Worm (Caenorhabditis elegans): ENCODE results near the gene C16A11.3.

Gene C16A11.3

DNA sequence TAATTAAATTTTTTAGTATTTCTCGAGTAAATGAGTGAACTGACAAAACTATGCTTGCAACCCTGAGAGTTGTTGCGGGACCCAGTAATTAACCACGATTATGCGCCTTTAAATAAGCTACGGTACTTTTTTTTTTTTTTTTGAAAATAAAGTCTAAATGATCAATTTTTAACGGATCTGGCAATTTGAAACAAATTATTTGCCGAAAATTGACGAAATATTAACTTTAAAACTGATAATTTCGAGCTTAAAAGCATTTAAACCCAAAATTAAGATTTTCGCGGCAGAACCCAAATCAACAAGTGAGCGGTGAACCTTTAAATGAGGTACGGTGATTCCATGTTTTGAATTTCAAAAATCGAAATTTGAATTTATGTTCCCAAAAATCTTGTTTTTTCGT is 6.9 kb upstream of the C16A11.3 start:
- TF ChIP-seq sma-3 (GFP tag; optimal IDR thresholded peaks at IDR 0.05) = no peak

DNA sequence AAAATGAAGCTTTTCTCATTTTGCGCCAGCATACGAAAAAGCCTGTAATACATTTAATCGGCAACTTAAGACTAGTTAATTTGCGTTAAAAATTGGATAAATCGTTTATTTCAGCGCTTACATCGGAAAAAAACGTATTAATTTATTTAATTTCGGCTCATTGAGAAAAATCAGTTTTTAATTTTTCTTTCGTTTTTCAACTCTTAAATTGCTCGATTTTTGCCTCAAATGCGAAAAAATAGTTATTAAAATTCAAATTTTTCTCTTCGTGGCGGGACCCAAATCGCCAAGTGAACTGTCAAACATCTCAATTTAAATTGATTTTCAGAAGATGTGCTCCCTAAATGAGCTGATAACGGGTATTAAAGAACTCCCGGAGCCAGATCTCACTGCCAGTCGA is 6.4 kb upstream of the C16A11.3 start, which contains the start of gene C16A11.5:
Gene C16A11.5 (plus strand): TSS at position 323 of the 400 bp plus-strand sequence.
- no peak for TF ChIP-seq ztf-1 (GFP tag; conservative IDR thresholded peaks at IDR 0.05)
- no peak for TF ChIP-seq mbf-1 (tag; optimal IDR thresholded peaks at IDR 0.05)
- TF ChIP-seq ztf-11 (tag; optimal IDR thresholded peaks at IDR 0.05) = no peak
- no peak for TF ChIP-seq nhr-25 (tag; optimal IDR thresholded peaks at IDR 0.05)
- no peak for TF ChIP-seq ztf-4 (tag; optimal IDR thresholded peaks at IDR 0.05)
- TF ChIP-seq ceh-82 (tag; optimal IDR thresholded peaks at IDR 0.05) = no peak
- TF ChIP-seq elt-1 (tag; optimal IDR thresholded peaks at IDR 0.05) = no peak
- no peak for TF ChIP-seq R02D3.7 (tag; optimal IDR thresholded peaks at IDR 0.05)
- no peak for TF ChIP-seq nhr-237 (tag; optimal IDR thresholded peaks at IDR 0.05)
- no peak for TF ChIP-seq elt-3 (tag; optimal IDR thresholded peaks at IDR 0.05)

DNA sequence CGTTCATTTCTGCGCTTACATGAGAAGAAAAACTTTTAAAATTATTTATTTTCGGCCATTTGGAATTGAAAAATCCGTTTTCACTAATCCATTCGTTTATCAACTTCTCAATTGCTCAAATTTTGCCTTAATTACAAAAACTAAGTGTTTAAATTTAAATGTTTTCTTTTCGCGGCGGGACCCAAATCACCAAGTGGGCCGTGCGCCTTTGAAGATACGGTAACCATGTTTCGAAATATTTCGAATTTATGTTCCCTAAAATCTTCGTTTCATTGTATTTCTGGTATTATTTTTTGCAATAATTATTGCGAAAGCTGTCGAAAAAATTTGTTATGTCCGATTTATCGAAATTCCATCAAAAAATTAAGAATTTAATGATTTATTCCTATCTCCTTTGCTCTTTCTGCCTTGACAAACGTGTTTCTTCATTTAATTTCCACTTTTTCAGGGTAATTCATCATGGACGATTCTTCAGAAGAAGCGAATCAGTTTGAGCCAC is 2.7 kb upstream of the C16A11.3 start, which contains the start of gene C16A11.4:
Gene C16A11.4 (plus strand): TSS at position 449 of the 499 bp plus-strand sequence.
- TF ChIP-seq ztf-11 (tag; optimal IDR thresholded peaks at IDR 0.05) (no peak), nhr-25 (tag; optimal IDR thresholded peaks at IDR 0.05) (no peak), Y55F3AM.14 (GFP tag; optimal IDR thresholded peaks at IDR 0.05) (no peak), elt-3 (tag; optimal IDR thresholded peaks at IDR 0.05) (no peak), elt-1 (tag; optimal IDR thresholded peaks at IDR 0.05) (no peak), lin-39 (tag; optimal IDR thresholded peaks at IDR 0.05) (no peak), mbf-1 (tag; optimal IDR thresholded peaks at IDR 0.05) (no peak)

DNA sequence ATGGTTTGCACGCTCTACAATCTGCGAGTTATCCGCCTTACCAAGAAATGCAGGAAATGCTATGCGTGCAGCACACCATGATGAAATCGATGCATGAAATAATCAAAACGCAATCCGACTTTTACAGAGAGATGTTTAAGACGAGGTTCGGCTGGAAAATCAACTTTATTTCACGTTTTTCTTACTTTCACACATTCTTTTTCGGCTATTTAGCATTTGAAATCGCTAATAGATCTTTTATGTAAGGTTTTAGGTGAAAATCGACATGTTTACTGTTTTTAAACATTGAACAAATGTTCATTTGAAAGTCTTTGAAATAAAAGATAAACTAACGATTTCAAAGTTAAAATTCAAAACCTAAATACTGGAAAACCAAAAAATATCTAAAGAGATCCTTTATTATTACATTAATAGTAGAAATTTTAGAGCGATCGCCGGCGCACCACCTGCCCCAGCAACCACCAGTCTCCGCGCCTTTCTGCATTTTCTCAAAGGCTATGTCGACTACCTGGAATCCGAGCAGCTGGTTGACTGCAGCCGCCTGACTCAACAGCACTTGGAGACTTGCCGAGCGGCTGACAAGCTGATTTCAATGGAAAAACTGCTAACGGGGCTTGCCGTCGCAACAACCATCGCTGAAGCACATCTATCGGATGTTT is 1.1 kb upstream of the C16A11.3 start:
- TF ChIP-seq nhr-129 (tag; optimal IDR thresholded peaks at IDR 0.05) = no peak
- no peak for TF ChIP-seq alr-1 (tag; optimal IDR thresholded peaks at IDR 0.05)
- TF ChIP-seq F13H6.1 (tag; optimal IDR thresholded peaks at IDR 0.05) = no peak
- no peak for TF ChIP-seq mab-5 (tag; optimal IDR thresholded peaks at IDR 0.05)
- TF ChIP-seq C34F6.9 (tag; optimal IDR thresholded peaks at IDR 0.05) = no peak
- no peak for TF ChIP-seq ceh-82 (tag; optimal IDR thresholded peaks at IDR 0.05)
- no peak for TF ChIP-seq sem-4 (tag; optimal IDR thresholded peaks at IDR 0.05)
- TF ChIP-seq sma-3 (GFP tag; optimal IDR thresholded peaks at IDR 0.05) = no peak

DNA sequence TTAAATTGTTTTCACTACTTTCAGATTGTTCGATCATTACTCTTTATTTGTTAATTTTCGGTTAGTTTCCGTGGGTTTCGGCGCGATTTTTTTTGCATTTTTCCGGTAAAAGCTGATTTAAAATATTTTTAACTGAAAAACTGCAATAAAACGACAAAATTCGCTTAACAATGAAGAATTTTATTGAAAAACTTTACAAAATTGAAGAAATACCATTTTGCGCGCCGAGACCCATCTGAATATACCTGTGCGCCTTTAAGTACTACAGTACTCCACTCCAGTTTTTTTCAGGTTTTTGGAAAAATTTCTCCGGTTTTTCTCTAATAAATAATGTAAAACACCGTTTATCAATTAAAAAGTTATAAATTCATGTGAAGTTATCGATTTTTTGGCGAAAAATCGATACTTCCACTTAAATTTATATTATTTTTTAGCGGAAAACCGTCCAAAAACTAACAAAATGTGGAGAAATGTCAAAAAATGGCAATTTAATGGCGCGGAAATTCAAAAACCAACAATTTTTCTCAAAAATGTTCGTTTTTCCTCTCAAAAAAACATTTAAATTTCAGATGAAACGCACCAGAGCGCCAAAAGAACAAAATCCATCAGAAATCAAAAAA is 1.6 kb downstream of the C16A11.3 start, which contains the start of gene C16A11.10:
Gene C16A11.10 (plus strand): TSS at position 570 of the 620 bp plus-strand sequence.
- TF ChIP-seq R02D3.7 (tag; optimal IDR thresholded peaks at IDR 0.05) = no peak
- TF ChIP-seq nhr-237 (tag; optimal IDR thresholded peaks at IDR 0.05) = no peak
- no peak for TF ChIP-seq fos-1 (tag; optimal IDR thresholded peaks at IDR 0.05)
- TF ChIP-seq lin-39 (tag; optimal IDR thresholded peaks at IDR 0.05) = no peak
- no peak for TF ChIP-seq dmd-4 (tag; optimal IDR thresholded peaks at IDR 0.05)
- no peak for TF ChIP-seq nhr-6 (tag; optimal IDR thresholded peaks at IDR 0.05)
- no peak for TF ChIP-seq nhr-10 (tag; optimal IDR thresholded peaks at IDR 0.05)
- TF ChIP-seq C34F6.9 (tag; optimal IDR thresholded peaks at IDR 0.05) = no peak
- no peak for TF ChIP-seq ztf-1 (GFP tag; conservative IDR thresholded peaks at IDR 0.05)
- no peak for TF ChIP-seq sem-4 (tag; optimal IDR thresholded peaks at IDR 0.05)
- no peak for TF ChIP-seq lin-11 (tag; optimal IDR thresholded peaks at IDR 0.05)
- no peak for TF ChIP-seq nhr-12 (tag; optimal IDR thresholded peaks at IDR 0.05)
- TF ChIP-seq ceh-82 (tag; optimal IDR thresholded peaks at IDR 0.05) = no peak
- no peak for TF ChIP-seq elt-3 (tag; optimal IDR thresholded peaks at IDR 0.05)
- no peak for TF ChIP-seq peb-1 (tag; optimal IDR thresholded peaks at IDR 0.05)
- TF ChIP-seq zag-1 (tag; optimal IDR thresholded peaks at IDR 0.05) = no peak
- no peak for TF ChIP-seq aly-2 (tag; optimal IDR thresholded peaks at IDR 0.05)
- no peak for TF ChIP-seq nhr-21 (tag; optimal IDR thresholded peaks at IDR 0.05)
- no peak for TF ChIP-seq mab-5 (tag; optimal IDR thresholded peaks at IDR 0.05)

DNA sequence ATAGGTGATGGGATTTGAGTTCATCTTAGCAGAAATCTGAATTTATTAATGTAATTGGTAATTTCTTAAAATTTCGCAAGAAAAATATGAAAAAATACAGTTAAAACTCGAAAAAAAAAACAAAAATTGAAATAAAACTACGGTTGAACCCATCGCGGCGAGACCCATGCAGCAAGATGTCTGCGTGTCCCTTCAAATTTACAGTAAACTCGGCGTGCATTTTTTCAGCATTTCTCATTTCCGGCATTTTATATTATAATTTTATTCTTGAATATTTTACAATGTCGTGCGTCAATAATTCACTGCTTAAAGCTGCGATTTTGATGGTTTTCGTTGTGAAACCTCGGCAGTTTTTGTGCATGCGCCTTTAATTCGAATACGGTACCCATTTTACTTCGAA is 6.6 kb downstream of the C16A11.3 start, which contains the start of gene fbxc-43:
Gene fbxc-43 (minus strand): TSS at position 38 of the 400 bp plus-strand sequence.
- TF ChIP-seq nhr-25 (tag; optimal IDR thresholded peaks at IDR 0.05) (no peak), unc-62 (GFP tag; optimal IDR thresholded peaks at IDR 0.05) (no peak), dmd-4 (tag; optimal IDR thresholded peaks at IDR 0.05) (no peak), lsy-2 (tag; optimal IDR thresholded peaks at IDR 0.05) (no peak), nhr-10 (tag; optimal IDR thresholded peaks at IDR 0.05) (no peak), snpc-4 (tag; optimal IDR thresholded peaks at IDR 0.05) (no peak), blmp-1 (tag; optimal IDR thresholded peaks at IDR 0.05; ENCODE audit: insufficient read depth) (no peak), peb-1 (tag; optimal IDR thresholded peaks at IDR 0.05) (no peak), lin-13 (GFP tag; optimal IDR thresholded peaks at IDR 0.05) (no peak), mbf-1 (tag; optimal IDR thresholded peaks at IDR 0.05) (no peak), fos-1 (tag; optimal IDR thresholded peaks at IDR 0.05) (no peak), skn-1 (tag; optimal IDR thresholded peaks at IDR 0.05) (no peak), egl-27 (tag; optimal IDR thresholded peaks at IDR 0.05) (no peak), unc-39 (tag; optimal IDR thresholded peaks at IDR 0.05) (no peak), ama-1 (optimal IDR thresholded peaks at IDR 0.05) (no peak), nhr-77 (tag; optimal IDR thresholded peaks at IDR 0.05) (no peak), crh-2 (tag; optimal IDR thresholded peaks at IDR 0.05) (no peak), mdl-1 (tag; optimal IDR thresholded peaks at IDR 0.05) (no peak), unc-55 (GFP tag; optimal IDR thresholded peaks at IDR 0.05) (no peak)
